Worm (Caenorhabditis elegans): ENCODE measurements around the gene C25E10.8.

The C25E10.8 gene

ce11 chrV:9096674-9097073 is 42.8 kb upstream of the C25E10.8 start:
- TF ChIP-seq K09A11.1 (tag; optimal IDR thresholded peaks at IDR 0.05; ENCODE audit: insufficient read depth) (no peak), nhr-232 (tag; optimal IDR thresholded peaks at IDR 0.05) (no peak), unc-3 (GFP tag; conservative IDR thresholded peaks at IDR 0.05) (no peak), unc-3 (tag; optimal IDR thresholded peaks at IDR 0.05) (no peak), tbx-2 (tag; optimal IDR thresholded peaks at IDR 0.05) (no peak), ceh-45 (GFP tag; IDR thresholded peaks at IDR 0.05) (no peak), sox-4 (tag; optimal IDR thresholded peaks at IDR 0.05) (no peak), elt-4 (tag; optimal IDR thresholded peaks at IDR 0.05) (no peak), mec-3 (tag; optimal IDR thresholded peaks at IDR 0.05; ENCODE audit: borderline replicate concordance) (no peak), C08G9.2 (tag; optimal IDR thresholded peaks at IDR 0.05) (no peak), unc-86 (tag; optimal IDR thresholded peaks at IDR 0.05) (no peak), sox-2 (GFP tag; IDR thresholded peaks at IDR 0.05) (no peak)

DNA sequence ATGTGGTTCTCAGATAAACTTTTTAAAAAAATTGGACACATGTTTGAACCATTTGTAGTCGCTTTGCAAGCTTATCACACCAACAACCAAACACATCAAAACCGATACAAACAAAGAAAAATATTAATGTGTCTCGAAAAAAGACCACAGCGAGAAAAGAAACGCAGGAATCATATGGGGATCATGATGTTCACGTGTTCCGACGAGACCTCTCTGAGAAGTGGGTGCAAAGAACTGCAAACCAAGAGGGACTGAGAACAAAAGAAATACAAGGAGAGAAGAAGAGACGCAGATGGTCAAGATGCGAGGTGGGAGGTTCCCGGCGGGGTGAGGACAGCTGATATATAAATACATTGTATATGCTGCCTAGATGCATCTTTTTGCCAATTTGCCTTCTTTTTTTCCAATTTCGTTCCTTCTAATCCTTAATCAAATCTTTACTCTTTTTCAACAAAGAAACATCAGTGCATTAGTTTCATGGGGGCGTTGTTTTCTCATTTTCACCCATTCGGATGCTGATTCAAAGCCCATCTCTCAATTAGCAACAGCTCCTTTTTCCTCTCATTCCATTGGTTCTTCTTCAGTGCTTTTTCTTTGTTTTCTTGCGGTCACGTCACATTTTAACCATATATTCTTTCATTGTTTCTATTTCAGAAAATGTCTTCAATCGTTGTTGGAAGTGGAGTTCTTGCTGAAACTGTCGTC is 41.9 kb upstream of the C25E10.8 start, which contains the start of gene F21C10.10:
F21C10.10 (plus strand) TSS at position 655 of the 705 bp plus-strand sequence.
- TF ChIP-seq pha-4 (tag; optimal IDR thresholded peaks at IDR 0.05) = no peak
- TF ChIP-seq C38D4.7 (GFP tag; optimal IDR thresholded peaks at IDR 0.05) = no peak
- TF ChIP-seq unc-42 (tag; optimal IDR thresholded peaks at IDR 0.05) = peak; percentile 67
- TF ChIP-seq tbx-2 (tag; optimal IDR thresholded peaks at IDR 0.05) = peak; percentile 85
- no peak for TF ChIP-seq unc-3 (GFP tag; conservative IDR thresholded peaks at IDR 0.05)
- no peak for TF ChIP-seq unc-3 (tag; optimal IDR thresholded peaks at IDR 0.05)
- TF ChIP-seq nfya-1 (tag; optimal IDR thresholded peaks at IDR 0.05) = peak; percentile 76
- TF ChIP-seq ref-2 (tag; optimal IDR thresholded peaks at IDR 0.05) = peak; percentile 74
- TF ChIP-seq sdc-2 (tag; optimal IDR thresholded peaks at IDR 0.05) = no peak
- TF ChIP-seq rnt-1 (tag; optimal IDR thresholded peaks at IDR 0.05) = peak; percentile 66
- peak; percentile 93 for TF ChIP-seq hlh-30 (tag; optimal IDR thresholded peaks at IDR 0.05; ENCODE audit: insufficient read depth)
- TF ChIP-seq ceh-18 (tag; optimal IDR thresholded peaks at IDR 0.05) = peak; percentile 73
- peak; percentile 37 for TF ChIP-seq dve-1 (tag; optimal IDR thresholded peaks at IDR 0.05)
- peak; percentile 15 for TF ChIP-seq syd-9 (tag; optimal IDR thresholded peaks at IDR 0.05)
- peak; percentile 40; the same call in 1 of the 2 replicates for TF ChIP-seq sox-2 (GFP tag; IDR thresholded peaks at IDR 0.05)
- TF ChIP-seq ceh-9 (tag; optimal IDR thresholded peaks at IDR 0.05) = no peak
- TF ChIP-seq ceh-34 (tag; optimal IDR thresholded peaks at IDR 0.05) = peak; percentile 34
- no peak for TF ChIP-seq nhr-11 (tag; optimal IDR thresholded peaks at IDR 0.05)
- TF ChIP-seq hlh-8 (tag; optimal IDR thresholded peaks at IDR 0.05) = peak; percentile 46
- peak; percentile 78 for TF ChIP-seq elt-2 (tag; optimal IDR thresholded peaks at IDR 0.05)
- TF ChIP-seq unc-55 (GFP tag; optimal IDR thresholded peaks at IDR 0.05) = peak; percentile 84
- peak; percentile 41 for TF ChIP-seq ceh-31 (tag; optimal IDR thresholded peaks at IDR 0.05)

DNA sequence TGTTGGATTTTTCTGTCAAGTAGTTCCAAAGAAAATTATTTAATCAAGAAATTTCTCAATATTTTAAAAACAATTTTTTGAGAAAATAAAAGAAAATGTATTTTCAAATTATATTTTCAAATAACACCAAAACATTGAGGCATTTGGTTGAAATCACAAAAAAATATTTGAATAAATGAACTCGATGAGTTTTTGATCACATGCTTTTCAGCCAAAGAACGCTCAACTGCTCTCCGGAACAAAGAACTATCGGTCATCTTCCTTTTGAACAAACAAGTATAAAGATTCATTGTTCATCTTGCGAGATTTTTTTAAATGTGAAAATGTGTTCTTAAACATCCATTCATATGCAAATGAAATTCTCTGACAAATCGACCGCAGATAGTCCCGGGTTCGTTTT is 41.1 kb upstream of the C25E10.8 start:
- TF ChIP-seq pqm-1 (tag; optimal IDR thresholded peaks at IDR 0.05) = no peak
- TF ChIP-seq zip-5 (tag; optimal IDR thresholded peaks at IDR 0.05) = no peak
- TF ChIP-seq nhr-11 (tag; optimal IDR thresholded peaks at IDR 0.05) = no peak
- TF ChIP-seq elt-2 (tag; optimal IDR thresholded peaks at IDR 0.05) = no peak
- TF ChIP-seq T23F11.4 (GFP tag; optimal IDR thresholded peaks at IDR 0.05) = no peak
- no peak for TF ChIP-seq pha-2 (tag; optimal IDR thresholded peaks at IDR 0.05)

ce11 chrV:9094060-9094628 is 40.3 kb upstream of the C25E10.8 start:
- TF ChIP-seq hlh-8 (tag; optimal IDR thresholded peaks at IDR 0.05) = no peak
- no peak for TF ChIP-seq ceh-45 (GFP tag; IDR thresholded peaks at IDR 0.05)
